Worm (Caenorhabditis elegans): ENCODE data around the gene ZC132.11.

- TF ChIP-seq nhr-12 (tag; optimal IDR thresholded peaks at IDR 0.05) (no peak), mdl-1 (tag; optimal IDR thresholded peaks at IDR 0.05) (no peak), ceh-63 (GFP tag; optimal IDR thresholded peaks at IDR 0.05) (no peak), fos-1 (tag; optimal IDR thresholded peaks at IDR 0.05) (no peak), fkh-10 (GFP tag; optimal IDR thresholded peaks at IDR 0.05) (no peak), efl-3 (GFP tag; optimal IDR thresholded peaks at IDR 0.05) (no peak), unc-62 (GFP tag; optimal IDR thresholded peaks at IDR 0.05) (no peak), lin-39 (tag; optimal IDR thresholded peaks at IDR 0.05) (no peak), egl-27 (tag; optimal IDR thresholded peaks at IDR 0.05) (no peak), unc-86 (tag; optimal IDR thresholded peaks at IDR 0.05) (no peak), ztf-11 (tag; optimal IDR thresholded peaks at IDR 0.05) (no peak), nhr-11 (tag; optimal IDR thresholded peaks at IDR 0.05) (no peak), lin-15B (tag; optimal IDR thresholded peaks at IDR 0.05) (no peak)
Measured at ce11 chrV:4295920-4296319, 2.6 kb downstream of the ZC132.11 start, which contains the start of gene F47D2.11.

All from whole organism, L1 larva.